Worm (Caenorhabditis elegans): ENCODE data around the gene C07G1.6.

DNA sequence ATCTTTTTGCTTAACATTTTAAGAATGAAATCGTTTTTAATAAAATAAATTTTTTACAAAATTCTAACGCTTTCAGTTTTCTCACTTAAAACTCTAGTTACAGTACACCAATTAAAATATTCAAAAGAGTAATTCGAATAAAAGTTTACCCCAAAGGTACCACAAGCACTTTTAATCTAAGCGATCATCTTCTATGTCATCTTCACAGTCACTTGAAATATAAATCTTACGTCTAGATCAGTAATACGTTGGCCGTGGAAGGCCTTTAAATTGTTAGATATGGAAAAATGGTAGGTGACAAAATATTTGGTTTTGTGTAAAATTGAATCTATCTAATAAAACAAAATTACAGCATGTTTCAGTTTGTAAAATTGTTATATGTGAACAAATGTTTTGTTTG is 37.1 kb upstream of the C07G1.6 start:
- no peak for TF ChIP-seq aly-1 (tag; optimal IDR thresholded peaks at IDR 0.05)
- TF ChIP-seq ama-1 (optimal IDR thresholded peaks at IDR 0.05), result no peak
- TF ChIP-seq ets-7 (tag; optimal IDR thresholded peaks at IDR 0.05), result no peak
- TF ChIP-seq hmbx-1 (tag; optimal IDR thresholded peaks at IDR 0.05), result no peak
- no peak for TF ChIP-seq tbx-11 (GFP tag; IDR thresholded peaks at IDR 0.05)
- no peak for TF ChIP-seq F13C5.2 (tag; optimal IDR thresholded peaks at IDR 0.05)
- no peak for TF ChIP-seq hnd-1 (tag; optimal IDR thresholded peaks at IDR 0.05)
